Worm (Caenorhabditis elegans): ENCODE results near the gene T04C12.33.

DNA sequence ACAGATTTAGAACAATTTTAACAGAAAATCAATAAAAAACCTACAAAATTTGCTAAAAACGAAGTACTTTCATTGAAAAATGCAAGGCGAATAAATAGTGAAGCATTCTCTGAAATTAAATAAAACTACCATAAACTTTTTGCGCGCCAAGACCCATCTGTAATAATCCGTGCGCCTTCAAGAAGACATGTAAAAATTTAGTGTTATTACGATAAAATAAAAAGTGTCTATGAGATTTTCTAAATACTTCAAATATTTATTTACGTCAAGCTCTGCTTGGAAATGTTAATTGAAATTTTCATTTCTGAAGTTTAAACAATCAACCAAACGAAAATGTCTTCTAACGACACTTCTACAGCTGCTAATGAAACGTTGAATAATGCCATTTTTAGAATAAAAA, 12.0 kb upstream of the T04C12.33 start, which contains the start of gene C45B11.9:
- TF ChIP-seq nhr-237 (tag; optimal IDR thresholded peaks at IDR 0.05) (no peak), snpc-4 (tag; optimal IDR thresholded peaks at IDR 0.05) (no peak), unc-62 (GFP tag; optimal IDR thresholded peaks at IDR 0.05) (no peak), sea-2 (GFP tag; optimal IDR thresholded peaks at IDR 0.05) (no peak), nfya-1 (tag; optimal IDR thresholded peaks at IDR 0.05; ENCODE audit: insufficient read depth) (no peak), zag-1 (tag; optimal IDR thresholded peaks at IDR 0.05) (no peak), elt-2 (tag; optimal IDR thresholded peaks at IDR 0.05) (no peak), nhr-11 (tag; optimal IDR thresholded peaks at IDR 0.05) (no peak), aly-2 (tag; optimal IDR thresholded peaks at IDR 0.05) (no peak), ama-1 (optimal IDR thresholded peaks at IDR 0.05) (no peak), ztf-11 (tag; optimal IDR thresholded peaks at IDR 0.05) (no peak), nhr-28 (tag; optimal IDR thresholded peaks at IDR 0.05) (no peak)

Measured in whole organism, L3 larva.